Worm (Caenorhabditis elegans): ENCODE measurements around the gene unc-103.

Gene unc-103

DNA sequence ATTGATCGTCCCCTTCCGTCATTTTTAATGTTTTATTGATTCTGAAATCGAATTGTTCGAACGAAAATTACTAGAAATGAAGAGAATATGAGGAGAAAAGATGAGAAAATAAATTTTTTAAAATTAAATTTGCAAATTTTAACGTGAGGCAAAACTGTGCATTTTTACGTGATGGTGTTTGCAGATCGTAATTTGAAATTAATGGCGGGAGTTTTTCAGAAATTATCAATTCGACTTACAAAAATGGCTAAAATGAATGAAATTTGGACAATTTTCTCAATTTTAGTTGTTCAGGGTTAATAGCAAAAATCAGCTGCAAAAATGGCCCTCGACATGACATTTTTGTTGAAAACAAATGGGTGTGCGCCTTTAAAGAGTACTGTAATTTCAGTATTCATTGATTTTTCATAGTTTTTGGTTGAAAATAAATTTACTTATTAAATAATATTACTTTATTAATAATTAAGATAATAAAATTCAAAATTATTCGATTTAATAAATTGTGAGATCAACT, 17.0 kb upstream of the unc-103 start, which contains the start of gene rei-1:
TSS of gene rei-1 (minus strand) at position 84 of the 514 bp plus-strand sequence.
- TF ChIP-seq tag-97 (GFP tag; IDR thresholded peaks at IDR 0.05) (no peak), tra-1 (GFP tag; IDR thresholded peaks at IDR 0.05) (no peak), mes-2 (tag; optimal IDR thresholded peaks at IDR 0.05; ENCODE audit: poor library complexity, severe bottlenecking) (no peak), zip-2 (tag; optimal IDR thresholded peaks at IDR 0.05) (no peak), duxl-1 (tag; optimal IDR thresholded peaks at IDR 0.05; ENCODE audit: poor library complexity) (no peak), lin-39 (tag; optimal IDR thresholded peaks at IDR 0.05) (no peak), madf-9 (GFP tag; conservative IDR thresholded peaks at IDR 0.05) (no peak), hlh-30 (tag; optimal IDR thresholded peaks at IDR 0.05; ENCODE audit: insufficient read depth) (no peak), unc-62 (GFP tag; optimal IDR thresholded peaks at IDR 0.05 in 1 of 2) (no peak), unc-62 (tag; optimal IDR thresholded peaks at IDR 0.05) (no peak), nhr-42 (GFP tag; IDR thresholded peaks at IDR 0.05) (no peak), nhr-76 (tag; optimal IDR thresholded peaks at IDR 0.05) (no peak), fos-1 (tag; optimal IDR thresholded peaks at IDR 0.05) (no peak), dpl-1 (GFP tag; optimal IDR thresholded peaks at IDR 0.05) (no peak), nhr-25 (tag; optimal IDR thresholded peaks at IDR 0.05; ENCODE audit: borderline replicate concordance, insufficient read depth) (no peak), lir-3 (tag; optimal IDR thresholded peaks at IDR 0.05) (no peak), nhr-102 (tag; optimal IDR thresholded peaks at IDR 0.05) (no peak), F10B5.3 (tag; optimal IDR thresholded peaks at IDR 0.05) (no peak)

DNA sequence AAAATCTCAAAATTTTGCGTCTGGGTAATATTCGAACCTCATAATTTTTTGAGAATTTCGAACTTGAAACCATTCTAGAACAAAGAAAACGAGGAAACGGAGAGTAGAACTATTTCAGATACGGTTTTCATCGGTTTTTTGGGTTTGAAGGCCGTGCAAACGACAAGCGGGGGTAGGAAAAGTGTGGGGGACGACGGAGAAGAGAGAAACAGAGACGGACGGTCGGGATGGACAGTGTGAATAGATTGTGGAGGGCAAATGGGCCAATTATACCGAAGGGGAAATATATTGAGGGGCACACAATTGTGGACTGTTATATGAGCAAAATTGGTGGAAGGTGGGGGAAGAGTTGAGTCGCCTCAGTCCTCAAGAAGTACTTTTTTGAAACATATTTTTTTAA, 16.4 kb upstream of the unc-103 start:
- TF ChIP-seq tra-1 (GFP tag; IDR thresholded peaks at IDR 0.05) (no peak), aly-2 (tag; optimal IDR thresholded peaks at IDR 0.05) (no peak), lin-39 (tag; optimal IDR thresholded peaks at IDR 0.05) (no peak), zfp-3 (GFP tag; conservative IDR thresholded peaks at IDR 0.05) (0 out of 2 replicates have a peak, but pooled peaks have one; percentile 55), ama-1 (optimal IDR thresholded peaks at IDR 0.05) (peak; percentile 12), ceh-32 (tag; optimal IDR thresholded peaks at IDR 0.05; ENCODE audit: poor library complexity) (no peak), hmg-1.1 (GFP tag; IDR thresholded peaks at IDR 0.05) (peak; percentile 19; the same call in 1 of the 2 replicates), egl-43 (GFP tag; IDR thresholded peaks at IDR 0.05) (0 out of 2 replicates have a peak, but pooled peaks have one; percentile 9)

DNA sequence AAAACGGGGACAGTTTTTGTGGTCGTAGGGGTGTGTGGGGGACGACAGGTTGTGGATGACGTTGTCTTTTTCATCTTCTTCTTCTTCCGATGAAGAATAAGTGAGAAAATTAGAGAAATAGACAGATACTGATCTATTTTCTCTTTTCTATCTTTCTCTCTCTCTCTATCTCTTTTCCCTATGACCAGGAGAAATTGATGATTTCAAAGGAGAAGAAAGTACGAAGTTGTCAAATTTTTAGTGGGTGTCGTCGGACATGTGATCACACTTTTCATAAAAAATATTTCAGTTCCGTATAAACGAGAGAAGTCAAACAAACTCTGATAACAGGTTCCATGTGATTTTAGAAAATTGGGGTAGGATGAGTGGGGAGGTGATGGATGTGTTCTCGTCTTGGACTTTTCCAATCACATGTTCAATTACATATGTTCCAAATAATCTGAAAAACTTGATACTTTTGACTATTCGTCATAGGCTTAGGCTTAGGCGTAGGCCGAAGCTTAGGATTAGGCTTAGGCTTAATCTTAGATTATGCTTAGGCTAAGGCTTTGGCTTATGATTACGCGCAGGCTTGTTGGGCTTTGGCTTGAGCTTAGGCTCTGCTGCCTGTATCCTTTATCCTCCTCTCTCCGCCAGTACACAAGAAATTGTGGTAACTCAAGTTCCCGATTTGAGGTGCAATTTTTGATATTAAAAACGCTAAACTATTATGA, 15.1 kb upstream of the unc-103 start:
- TF ChIP-seq ZK337.2 (GFP tag; IDR thresholded peaks at IDR 0.05): no peak
- no peak for TF ChIP-seq dmd-8 (GFP tag; IDR thresholded peaks at IDR 0.05)
- no peak for TF ChIP-seq hif-1 (tag; optimal IDR thresholded peaks at IDR 0.05)
- no peak for TF ChIP-seq ztf-7 (tag; optimal IDR thresholded peaks at IDR 0.05)
- no peak for TF ChIP-seq lin-29 (GFP tag; IDR thresholded peaks at IDR 0.05)
- TF ChIP-seq lim-7 (GFP tag; IDR thresholded peaks at IDR 0.05): no peak
- TF ChIP-seq lin-38 (GFP tag; IDR thresholded peaks at IDR 0.05): no peak
- TF ChIP-seq sdz-12 (GFP tag; optimal IDR thresholded peaks at IDR 0.05): no peak
- TF ChIP-seq unc-130 (GFP tag; optimal IDR thresholded peaks at IDR 0.05): no peak
- TF ChIP-seq fos-1 (tag; optimal IDR thresholded peaks at IDR 0.05): no peak
- no peak for TF ChIP-seq F26F4.8 (GFP tag; conservative IDR thresholded peaks at IDR 0.05)
- TF ChIP-seq D1046.2 (GFP tag; IDR thresholded peaks at IDR 0.05): no peak
- no peak for TF ChIP-seq php-3 (GFP tag; IDR thresholded peaks at IDR 0.05)
- no peak for TF ChIP-seq zfp-2 (tag; optimal IDR thresholded peaks at IDR 0.05)
- peak; percentile 83 for TF ChIP-seq hlh-11 (tag; optimal IDR thresholded peaks at IDR 0.05)
- no peak for TF ChIP-seq egl-27 (tag; optimal IDR thresholded peaks at IDR 0.05)
- TF ChIP-seq rbr-2 (tag; optimal IDR thresholded peaks at IDR 0.05): no peak
- TF ChIP-seq saeg-2 (GFP tag; IDR thresholded peaks at IDR 0.05): no peak
- TF ChIP-seq zag-1 (tag; optimal IDR thresholded peaks at IDR 0.05): no peak
- TF ChIP-seq Y75B8A.6 (GFP tag; IDR thresholded peaks at IDR 0.05): no peak
- TF ChIP-seq R02D3.7 (tag; optimal IDR thresholded peaks at IDR 0.05): no peak
- TF ChIP-seq lsy-2 (tag; optimal IDR thresholded peaks at IDR 0.05): peak in 1 of 2 experiments; percentile 57
- no peak for TF ChIP-seq unc-39 (tag; optimal IDR thresholded peaks at IDR 0.05)
- no peak for TF ChIP-seq ceh-28 (tag; optimal IDR thresholded peaks at IDR 0.05)
- no peak for TF ChIP-seq set-16 (GFP tag; IDR thresholded peaks at IDR 0.05)

All from whole organism, L4 larva.